Fruit fly (Drosophila melanogaster) whole organism, embryonic: ENCODE data around the gene kirre.
A peak's percentile ranks its signal among the peaks of the same experiment; 100 is the strongest.

ENCODE experiments used
- ATbp ChIP-seq: fragments of 200-800 bp; sonication (Bioruptor generic); optimal IDR thresholded peaks from 2 replicates; lab custom pipeline; 2017; ENCODE audit warnings: missing biosample characterization, mild to moderate bottlenecking, missing genetic modification characterization, missing genetic modification reagents
- Asciz ChIP-seq: fragments of 200-800 bp; sonication (Bioruptor generic); optimal IDR thresholded peaks from 2 replicates; lab custom pipeline; 2017; ENCODE audit warnings: missing biosample characterization, mild to moderate bottlenecking, missing genetic modification characterization, missing genetic modification reagents
- CG11093 ChIP-seq: fragments of 200-800 bp; sonication (Bioruptor generic); IDR thresholded peaks from 3 replicates; pipeline ENCODE4 v1.3.6; 2022; ENCODE audit warnings: missing biosample characterization, missing genetic modification characterization
- CG11398 ChIP-seq: fragments of 200-800 bp; sonication (Bioruptor generic); optimal IDR thresholded peaks from 2 replicates; lab custom pipeline; 2016; ENCODE audit warnings: missing biosample characterization, missing genetic modification characterization
- CG12071 ChIP-seq: fragments of 200-800 bp; sonication (Bioruptor generic); optimal IDR thresholded peaks from 3 replicates; lab custom pipeline; 2018; ENCODE audit warnings: missing biosample characterization, mild to moderate bottlenecking, missing genetic modification characterization
- CG1233 ChIP-seq: fragments of 200-800 bp; sonication (Bioruptor generic); optimal IDR thresholded peaks from 4 replicates; lab custom pipeline; 2018; ENCODE audit warnings: missing biosample characterization, mild to moderate bottlenecking, missing genetic modification characterization
- CG15514 ChIP-seq: fragments of 200-800 bp; sonication (Bioruptor generic); optimal IDR thresholded peaks from 3 replicates; lab custom pipeline; 2017; ENCODE audit warnings: missing biosample characterization, missing genetic modification characterization, mild to moderate bottlenecking, moderate library complexity, missing genetic modification reagents
- CG17361 ChIP-seq: fragments of 200-800 bp; sonication (Bioruptor generic); IDR thresholded peaks from 3 replicates; pipeline ENCODE4 v1.3.6; 2022; ENCODE audit warnings: missing biosample characterization, missing genetic modification characterization
- CG17385 ChIP-seq: fragments of 200-800 bp; sonication (Bioruptor generic); optimal IDR thresholded peaks from 3 replicates; lab custom pipeline; 2018; ENCODE audit warnings: missing biosample characterization, mild to moderate bottlenecking, missing genetic modification characterization
- CG17612 ChIP-seq: fragments of 200-800 bp; sonication (Bioruptor generic); IDR thresholded peaks from 2 replicates; pipeline ENCODE4 v1.3.6; 2022; ENCODE audit warnings: missing biosample characterization, missing genetic modification characterization
- CG32532 ChIP-seq: fragments of 200-800 bp; sonication (Bioruptor generic); IDR thresholded peaks from 2 replicates; pipeline ENCODE4 v1.3.6; 2022; ENCODE audit warnings: missing biosample characterization, missing genetic modification characterization
- CG34224 ChIP-seq: fragments of 200-800 bp; sonication (Bioruptor generic); IDR thresholded peaks from 3 replicates; pipeline ENCODE4 v1.3.6; 2022; ENCODE audit warnings: missing biosample characterization, missing genetic modification characterization; ENCODE audit not compliant: partially characterized antibody
- CG34376 ChIP-seq: fragments of 200-800 bp; sonication (Bioruptor generic); optimal IDR thresholded peaks from 2 replicates; lab custom pipeline; 2018; ENCODE audit warnings: missing biosample characterization, mild to moderate bottlenecking, missing genetic modification characterization
- CG4328 ChIP-seq: fragments of 200-800 bp; sonication (Bioruptor generic); optimal IDR thresholded peaks from 3 replicates; lab custom pipeline; 2017; ENCODE audit warnings: missing biosample characterization, missing genetic modification reagents, missing genetic modification characterization
- CG43689 ChIP-seq: fragments of 200-800 bp; sonication (Bioruptor generic); IDR thresholded peaks from 2 replicates; pipeline ENCODE4 v1.3.6; 2022; ENCODE audit warnings: missing biosample characterization, missing genetic modification characterization
- CG4404 ChIP-seq: fragments of 200-800 bp; sonication (Bioruptor generic); IDR thresholded peaks from 2 replicates; pipeline ENCODE4 v1.3.6; 2022; ENCODE audit warnings: missing biosample characterization, missing genetic modification characterization
- CG7556 ChIP-seq: fragments of 200-800 bp; sonication (Bioruptor generic); optimal IDR thresholded peaks from 2 replicates; lab custom pipeline; 2017; ENCODE audit warnings: missing biosample characterization, mild to moderate bottlenecking, missing genetic modification characterization
- CG8388 ChIP-seq: fragments of 200-800 bp; sonication (Bioruptor generic); optimal IDR thresholded peaks from 2 replicates; lab custom pipeline; 2019; ENCODE audit warnings: missing biosample characterization, mild to moderate bottlenecking, missing genetic modification characterization, moderate library complexity
- CG8924 ChIP-seq: fragments of 200-800 bp; optimal IDR thresholded peaks from 3 replicates; lab custom pipeline; 2019; ENCODE audit warnings: missing biosample characterization, mild to moderate bottlenecking, missing genetic modification characterization, moderate library complexity
- CG9932 ChIP-seq: fragments of 200-800 bp; sonication (Bioruptor generic); IDR thresholded peaks from 2 replicates; pipeline ENCODE4 v1.3.6; 2022; ENCODE audit warnings: missing biosample characterization, missing genetic modification characterization
- CTCF ChIP-seq: fragments of 200-800 bp; sonication (Bioruptor generic); optimal IDR thresholded peaks from 2 replicates; lab custom pipeline; 2017; ENCODE audit warnings: missing biosample characterization, mild to moderate bottlenecking, missing genetic modification characterization, moderate library complexity
- Dek ChIP-seq: fragments of 200-800 bp; sonication (Bioruptor generic); optimal IDR thresholded peaks from 3 replicates; lab custom pipeline; 2019; ENCODE audit warnings: missing biosample characterization, mild to moderate bottlenecking, missing genetic modification characterization, moderate library complexity
- Dll ChIP-seq: fragments of 200-800 bp; sonication (Bioruptor generic); IDR thresholded peaks from 4 replicates; pipeline ENCODE4 v1.3.6; 2022; ENCODE audit warnings: missing biosample characterization, missing genetic modification characterization; ENCODE audit not compliant: partially characterized antibody
- E2f2 ChIP-seq: fragments of 200-800 bp; sonication (Bioruptor generic); IDR thresholded peaks from 2 replicates; pipeline ENCODE4 v1.3.6; 2022; ENCODE audit warnings: missing biosample characterization, missing genetic modification characterization
- Eip74EF ChIP-seq, 2 experiments: fragments of 200-800 bp in 1 of 2; fragments of >200 bp in 1 of 2; sonication (Bioruptor generic) in 1 of 2; optimal IDR thresholded peaks; 2 replicates each; lab custom pipeline; 2017 to 2019; ENCODE audit warnings: missing biosample characterization in 2 of 2, missing genetic modification characterization in 2 of 2, mild to moderate bottlenecking in 1 of 2, moderate library complexity in 1 of 2
- Hmr ChIP-seq: fragments of 200-800 bp; sonication (Bioruptor generic); optimal IDR thresholded peaks from 3 replicates; lab custom pipeline; 2017; ENCODE audit warnings: mild to moderate bottlenecking, missing biosample characterization, missing genetic modification reagents, missing genetic modification characterization
- Lhr ChIP-seq: fragments of 200-800 bp; sonication (Bioruptor generic); optimal IDR thresholded peaks from 3 replicates; lab custom pipeline; 2017; ENCODE audit warnings: mild to moderate bottlenecking, missing biosample characterization, missing genetic modification reagents, missing genetic modification characterization
- Meics ChIP-seq: fragments of 200-800 bp; sonication (Bioruptor generic); optimal IDR thresholded peaks from 2 replicates; lab custom pipeline; 2017; ENCODE audit warnings: missing biosample characterization, mild to moderate bottlenecking, missing genetic modification characterization
- Nf-YC ChIP-seq: fragments of 200-800 bp; optimal IDR thresholded peaks from 3 replicates; lab custom pipeline; 2019; ENCODE audit warnings: missing biosample characterization, mild to moderate bottlenecking, missing genetic modification characterization, moderate library complexity
- Pdp1 ChIP-seq, 2 experiments: fragments of 200-800 bp; sonication (Bioruptor generic); optimal IDR thresholded peaks; 3 replicates each; lab custom pipeline; 2016; ENCODE audit warnings: missing biosample characterization in 2 of 2, missing genetic modification characterization in 2 of 2, mild to moderate bottlenecking in 1 of 2, moderate library complexity in 1 of 2
- Sox100B ChIP-seq: fragments of 200-800 bp; sonication (Bioruptor generic); optimal IDR thresholded peaks from 3 replicates; lab custom pipeline; 2018; ENCODE audit warnings: missing biosample characterization, mild to moderate bottlenecking, missing genetic modification characterization
- Ssrp ChIP-seq: fragments of 200-800 bp; sonication (Bioruptor generic); optimal IDR thresholded peaks from 2 replicates; lab custom pipeline; 2018; ENCODE audit warnings: missing biosample characterization, mild to moderate bottlenecking, missing genetic modification characterization, moderate library complexity
- al ChIP-seq: fragments of 200-800 bp; sonication (Bioruptor generic); IDR thresholded peaks from 2 replicates; pipeline ENCODE4 v1.3.6; 2022; ENCODE audit warnings: missing biosample characterization, missing genetic modification characterization
- bowl ChIP-seq: fragments of 200-800 bp; sonication (Bioruptor generic); IDR thresholded peaks from 2 replicates; pipeline ENCODE4 v1.3.6; 2022; ENCODE audit warnings: missing biosample characterization, missing genetic modification characterization
- bsh ChIP-seq, 2 experiments: fragments of 200-800 bp; sonication (Bioruptor generic); optimal IDR thresholded peaks; 2 replicates each; lab custom pipeline; 2017 to 2018; ENCODE audit warnings: mild to moderate bottlenecking in 2 of 2, missing biosample characterization in 2 of 2, missing genetic modification characterization in 2 of 2, moderate library complexity in 1 of 2
- grau ChIP-seq: fragments of 200-800 bp; optimal IDR thresholded peaks from 3 replicates; lab custom pipeline; 2019; ENCODE audit warnings: missing biosample characterization, mild to moderate bottlenecking, missing genetic modification characterization, moderate library complexity
- ham ChIP-seq: fragments of 200-800 bp; sonication (Bioruptor generic); IDR thresholded peaks from 2 replicates; pipeline ENCODE4 v1.3.6; 2022; ENCODE audit warnings: missing biosample characterization, missing genetic modification characterization
- hb ChIP-seq: fragments of 200-800 bp; sonication (Bioruptor generic); IDR thresholded peaks from 3 replicates; pipeline ENCODE4 v1.3.6; 2022; ENCODE audit warnings: missing biosample characterization, missing genetic modification characterization; ENCODE audit not compliant: partially characterized antibody
- inv ChIP-seq: fragments of 200-800 bp; sonication (Bioruptor generic); IDR thresholded peaks from 2 replicates; pipeline ENCODE4 v1.3.6; 2022; ENCODE audit warnings: missing biosample characterization, missing genetic modification characterization; ENCODE audit not compliant: partially characterized antibody
- kni ChIP-seq: fragments of 200-800 bp; sonication (Bioruptor generic); optimal IDR thresholded peaks from 3 replicates; lab custom pipeline; 2017; ENCODE audit warnings: mild to moderate bottlenecking, missing biosample characterization, missing genetic modification reagents, missing genetic modification characterization
- lab ChIP-seq: fragments of 200-800 bp; sonication (Bioruptor generic); optimal IDR thresholded peaks from 3 replicates; lab custom pipeline; 2017; ENCODE audit warnings: missing biosample characterization, missing genetic modification characterization, mild to moderate bottlenecking, moderate library complexity, missing genetic modification reagents
- nerfin-2 ChIP-seq: fragments of 200-800 bp; sonication (Bioruptor generic); IDR thresholded peaks from 2 replicates; pipeline ENCODE4 v1.3.6; 2022; ENCODE audit warnings: missing biosample characterization, missing genetic modification characterization; ENCODE audit not compliant: partially characterized antibody
- org-1 ChIP-seq: fragments of 200-800 bp; sonication (Bioruptor generic); optimal IDR thresholded peaks from 2 replicates; lab custom pipeline; 2017; ENCODE audit warnings: missing biosample characterization, missing genetic modification characterization
- ro ChIP-seq: fragments of 200-800 bp; sonication (Bioruptor generic); IDR thresholded peaks from 2 replicates; pipeline ENCODE4 v1.3.6; 2022; ENCODE audit warnings: missing biosample characterization, missing genetic modification characterization
- seq ChIP-seq: fragments of 200-800 bp; sonication (Bioruptor generic); IDR thresholded peaks from 2 replicates; pipeline ENCODE4 v1.3.6; 2022; ENCODE audit warnings: missing biosample characterization, missing genetic modification characterization
- so ChIP-seq: fragments of 200-800 bp; sonication (Bioruptor generic); IDR thresholded peaks from 3 replicates; pipeline ENCODE4 v1.3.6; 2022; ENCODE audit warnings: missing biosample characterization, missing genetic modification characterization
- sqz ChIP-seq: fragments of 200-800 bp; sonication (Bioruptor generic); optimal IDR thresholded peaks from 3 replicates; lab custom pipeline; 2018; ENCODE audit warnings: missing biosample characterization, mild to moderate bottlenecking, missing genetic modification characterization
- tll ChIP-seq, 2 experiments: fragments of 200-800 bp in 1 of 2; fragments of >200 bp in 1 of 2; sonication (Bioruptor generic) in 1 of 2; optimal IDR thresholded peaks; 2 replicates each; lab custom pipeline; 2017 to 2019; ENCODE audit warnings: missing biosample characterization in 2 of 2, missing genetic modification characterization in 2 of 2, mild to moderate bottlenecking in 1 of 2, moderate library complexity in 1 of 2
- twi ChIP-seq: fragments of 200-800 bp; optimal IDR thresholded peaks from 2 replicates; lab custom pipeline; 2019; ENCODE audit warnings: missing biosample characterization, mild to moderate bottlenecking, missing genetic modification characterization, moderate library complexity

Gene kirre

DNA sequence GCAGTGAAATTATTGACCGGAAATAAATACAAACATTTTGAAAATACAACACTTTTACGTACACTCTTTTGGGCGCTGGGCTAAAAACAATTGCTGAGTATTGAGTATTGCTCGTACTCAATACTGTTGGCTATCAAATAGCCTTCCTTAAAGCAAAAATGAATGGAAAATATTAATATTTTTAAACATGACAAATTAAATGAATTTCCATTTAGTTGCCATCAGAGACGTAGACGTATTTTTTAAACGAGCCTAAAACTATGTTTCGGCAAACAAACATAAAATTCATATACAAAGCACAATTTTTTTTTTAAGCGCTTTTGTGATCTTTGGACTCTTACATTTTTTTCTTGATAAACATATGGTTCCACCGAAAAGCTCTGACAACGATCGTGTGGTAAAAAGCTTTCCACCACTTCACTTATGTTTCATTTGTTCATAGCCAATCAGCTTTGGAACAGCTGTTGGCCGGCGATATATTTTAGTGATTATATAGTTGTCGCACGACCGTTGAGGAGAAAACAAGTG is 207.4 kb downstream of the kirre start, which contains the start of gene CG3603 (continued):
- TF ChIP-seq Meics (GFP tag; lab: Kevin White, UChicago) (peak; percentile 40), CG17385 (GFP tag; lab: Kevin White, UChicago) (peak; percentile 18), Dek (tag; lab: Kevin White, UChicago) (no peak), bowl (no peak), kni (GFP tag; lab: Kevin White, UChicago) (no peak), inv (no peak), Ssrp (no peak), CG11398 (GFP tag; lab: Kevin White, UChicago) (no peak), CG17612 (GFP tag; lab: Robert Waterston, UW) (no peak), Lhr (GFP tag; lab: Kevin White, UChicago) (no peak), Asciz (peak; percentile 25), Dll (GFP tag; lab: Robert Waterston, UW) (0 out of 4 replicates have a peak, but pooled peaks have one; percentile 16), sqz (peak; percentile 91), seq (no peak), CG4404 (no peak), Nf-YC (tag; lab: Kevin White, UChicago) (peak; percentile 85), E2f2 (GFP tag; lab: Robert Waterston, UW) (peak; percentile 16; the same call in 1 of the 2 replicates), CG17361 (GFP tag; lab: Robert Waterston, UW) (no peak), twi (tag; lab: Kevin White, UChicago) (no peak), CG1233 (GFP tag; lab: Kevin White, UChicago) (peak; percentile 3), Sox100B (GFP tag; lab: Kevin White, UChicago) (peak; percentile 52), CG7556 (GFP tag; lab: Kevin White, UChicago) (no peak), CG15514 (GFP tag; lab: Kevin White, UChicago) (peak; percentile 8), lab (GFP tag; lab: Kevin White, UChicago) (peak; percentile 37), CG43689 (GFP tag; lab: Robert Waterston, UW) (no peak), al (GFP tag; lab: Robert Waterston, UW) (no peak), bsh (GFP tag; optimal IDR thresholded peaks at IDR 0.05; lab: Kevin White, UChicago) (peak in 1 of 2 experiments; percentile 71), CG8924 (tag; lab: Kevin White, UChicago) (no peak), tll (GFP tag; optimal IDR thresholded peaks at IDR 0.05; lab: Kevin White, UChicago) (no peak), grau (tag; lab: Kevin White, UChicago) (peak; percentile 15), Eip74EF (GFP tag; optimal IDR thresholded peaks at IDR 0.05; lab: Kevin White, UChicago) (peak in 1 of 2 experiments; percentile 10), ro (GFP tag; lab: Robert Waterston, UW) (no peak), CG4328 (GFP tag; lab: Kevin White, UChicago) (peak; percentile 17), ATbp (GFP tag; lab: Kevin White, UChicago) (peak; percentile 14), so (0 out of 3 replicates have a peak, but pooled peaks have one; percentile 21), CG8388 (no peak), nerfin-2 (no peak), CG34224 (peak; percentile 38; the same call in 1 of the 3 replicates), CTCF (GFP tag; lab: Kevin White, UChicago) (peak; percentile 70), org-1 (GFP tag; lab: Kevin White, UChicago) (no peak), Pdp1 (GFP tag; optimal IDR thresholded peaks at IDR 0.05; lab: Kevin White, UChicago) (peak in 1 of 2 experiments; percentile 71), CG11093 (no peak), CG32532 (GFP tag; lab: Robert Waterston, UW) (peak; percentile 10; the same call in 1 of the 2 replicates), ham (no peak), hb (no peak), CG12071 (GFP tag; lab: Kevin White, UChicago) (no peak), CG9932 (GFP tag; lab: Robert Waterston, UW) (no peak), Hmr (GFP tag; lab: Kevin White, UChicago) (peak; percentile 52), CG34376 (peak; percentile 73)
